Fruit fly (Drosophila melanogaster) whole organism, adult: ENCODE results near the gene pxb.

Experiments used
- CG11617 ChIP-seq: fragments of 200-800 bp; sonication (Bioruptor generic); optimal IDR thresholded peaks from 2 replicates; lab custom pipeline; 2017; ENCODE audit warnings: mild to moderate bottlenecking, missing biosample characterization, missing genetic modification reagents, missing genetic modification characterization
- CG7045 ChIP-seq: fragments of 200-800 bp; sonication (Bioruptor generic); optimal IDR thresholded peaks from 2 replicates; lab custom pipeline; 2017; ENCODE audit warnings: missing biosample characterization, mild to moderate bottlenecking, missing genetic modification characterization
- bab1 ChIP-seq: fragments of 200-800 bp; sonication (Bioruptor generic); optimal IDR thresholded peaks from 3 replicates; lab custom pipeline; 2019; ENCODE audit warnings: missing biosample characterization, mild to moderate bottlenecking, missing genetic modification characterization, moderate library complexity
- cic ChIP-seq: fragments of 200-800 bp; sonication (Bioruptor generic); optimal IDR thresholded peaks from 2 replicates; lab custom pipeline; 2017; ENCODE audit warnings: missing biosample characterization, mild to moderate bottlenecking, missing genetic modification characterization, moderate library complexity
- cnc ChIP-seq, 2 experiments: fragments of >200 bp; optimal IDR thresholded peaks; 2 replicates each; lab custom pipeline; 2017
- kay ChIP-seq: fragments of 200-800 bp; sonication (Bioruptor generic); peaks from one replicate; lab custom pipeline; 2016; ENCODE audit warnings: missing biosample characterization, missing genetic modification characterization, borderline replicate concordance
- tj ChIP-seq: fragments of 200-800 bp; sonication (Bioruptor generic); optimal IDR thresholded peaks from 3 replicates; lab custom pipeline; 2017; ENCODE audit warnings: missing biosample characterization, mild to moderate bottlenecking, missing genetic modification characterization, moderate library complexity

- TF ChIP-seq cic (GFP tag; lab: Kevin White, UChicago) (no peak), tj (no peak), cnc (optimal IDR thresholded peaks at IDR 0.05; lab: Kevin White, UChicago) (no peak), CG7045 (no peak), bab1 (GFP tag; lab: Kevin White, UChicago) (no peak), CG11617 (no peak), kay (GFP tag; lab: Kevin White, UChicago) (no peak)
Observed at dm6 chr3R:15644733-15645132, 21.2 kb upstream of the pxb start.
